Worm (Caenorhabditis elegans) whole organism, L1 larva: ENCODE data around the gene rgs-5.

Experiments
- efl-1 ChIP-seq, 4 experiments: fragments of 150-350 bp; optimal IDR thresholded peaks in 3 of 4; peaks in 1 of 4; 1 replicate in 1 of 4; 2 replicates in 3 of 4; lab custom pipeline; 2014; ENCODE audit warnings: missing biosample characterization in 2 of 4, missing genetic modification characterization in 2 of 4, missing genetic modification reagents in 2 of 4
- egl-13 ChIP-seq: sonication (generic microtip); optimal IDR thresholded peaks from 2 replicates; lab custom pipeline; 2016; ENCODE audit warnings: missing genotype, missing genetic modification reagents, missing genetic modification characterization, missing compliant biosample characterization
- fkh-4 ChIP-seq: sonication (generic microtip); optimal IDR thresholded peaks from 2 replicates; lab custom pipeline; 2016; ENCODE audit warnings: missing compliant biosample characterization, missing genetic modification characterization, borderline replicate concordance
- mdl-1 ChIP-seq, 2 experiments: fragments of 150-350 bp; optimal IDR thresholded peaks; 2 replicates each; lab custom pipeline; 2014 to 2017; ENCODE audit warnings: missing biosample characterization in 2 of 2, missing genetic modification characterization in 2 of 2, inconsistent platforms in 1 of 2
- nhr-12 ChIP-seq: sonication (generic microtip); optimal IDR thresholded peaks from 2 replicates; lab custom pipeline; 2017; ENCODE audit warnings: missing biosample characterization, missing genetic modification characterization
- nhr-237 ChIP-seq: fragments of 150-350 bp; optimal IDR thresholded peaks from 2 replicates; lab custom pipeline; 2014; ENCODE audit warnings: missing biosample characterization, missing genetic modification characterization
- nhr-28 ChIP-seq: fragments of 150-350 bp; optimal IDR thresholded peaks from 2 replicates; lab custom pipeline; 2014; ENCODE audit warnings: missing biosample characterization, missing genetic modification characterization
- nhr-77 ChIP-seq: fragments of 150-350 bp; optimal IDR thresholded peaks from 2 replicates; lab custom pipeline; 2014; ENCODE audit warnings: missing biosample characterization, missing genetic modification characterization
- snpc-4 ChIP-seq: fragments of 150-350 bp; optimal IDR thresholded peaks from 2 replicates; lab custom pipeline; 2014; ENCODE audit warnings: missing biosample characterization, missing genetic modification characterization
- sox-4 ChIP-seq: sonication (generic microtip); optimal IDR thresholded peaks from 2 replicates; lab custom pipeline; 2016; ENCODE audit warnings: missing genetic modification characterization, missing compliant biosample characterization
- tbx-2 ChIP-seq: sonication (generic microtip); optimal IDR thresholded peaks from 2 replicates; lab custom pipeline; 2016; ENCODE audit warnings: missing genetic modification characterization, missing compliant biosample characterization

- TF ChIP-seq nhr-237 (tag; lab: Kevin White, UChicago) (no peak), egl-13 (tag; lab: Kevin White, UChicago) (no peak), nhr-77 (tag; lab: Kevin White, UChicago) (no peak), snpc-4 (tag; lab: Kevin White, UChicago) (no peak), tbx-2 (tag; lab: Kevin White, UChicago) (no peak), nhr-28 (tag; lab: Kevin White, UChicago) (no peak), sox-4 (tag; lab: Kevin White, UChicago) (no peak), mdl-1 (tag; optimal IDR thresholded peaks at IDR 0.05; lab: Kevin White, UChicago) (no peak), fkh-4 (tag; lab: Kevin White, UChicago) (no peak), nhr-12 (tag; lab: Kevin White, UChicago) (no peak), efl-1 (optimal IDR thresholded peaks at IDR 0.05; lab: Kevin White, UChicago) (no peak), efl-1 (GFP tag; optimal IDR thresholded peaks at IDR 0.05 in 1 of 2; lab: Kevin White, UChicago) (no peak)
These were observed 31.7 kb downstream of the rgs-5 start for ce11 chrIII:5730041-5730440.
